Fruit fly (Drosophila melanogaster): ENCODE results near the gene swm.

dm6 chr2L:19457890-19458580 is 35.0 kb upstream of the swm start:
- TF ChIP-seq h (optimal IDR thresholded peaks at IDR 0.05) (no peak), Sin3A (optimal IDR thresholded peaks at IDR 0.05) (no peak), psq (optimal IDR thresholded peaks at IDR 0.05) (no peak), Myc (optimal IDR thresholded peaks at IDR 0.05) (no peak), ttk (optimal IDR thresholded peaks at IDR 0.05) (no peak), insv (optimal IDR thresholded peaks at IDR 0.05) (no peak)

Data from Kc167 (cell line).